Worm (Caenorhabditis elegans) whole organism, L4 larva: ENCODE data around the gene C50F4.9.

Source experiments
- ZK546.5 ChIP-seq, 2 experiments: sonication (generic microtip); optimal IDR thresholded peaks; 2 replicates each; lab custom pipeline; 2017; ENCODE audit warnings: missing biosample characterization in 2 of 2, missing genetic modification characterization in 2 of 2
- aha-1 ChIP-seq: fragments of 150-350 bp; peaks from one replicate; lab custom pipeline; 2014; ENCODE audit warnings: missing biosample characterization, missing genetic modification characterization
- ama-1 ChIP-seq: fragments of 150-350 bp; optimal IDR thresholded peaks from 2 replicates; lab custom pipeline; 2014; ENCODE audit warnings: inconsistent platforms, mixed read lengths
- daf-12 ChIP-seq: fragments of 150-350 bp; optimal IDR thresholded peaks from 2 replicates; lab custom pipeline; 2014; ENCODE audit warnings: missing biosample characterization, missing genetic modification reagents, missing genetic modification characterization
- hif-1 ChIP-seq, 2 experiments: sonication (generic microtip); optimal IDR thresholded peaks; 2 replicates each; lab custom pipeline; 2016 to 2017; ENCODE audit warnings: missing compliant biosample characterization in 2 of 2, missing genetic modification characterization in 2 of 2, missing genetic modification reagents in 2 of 2, missing genotype in 2 of 2, mild to moderate bottlenecking in 1 of 2
- nhr-11 ChIP-seq: fragments of 150-350 bp; optimal IDR thresholded peaks from 2 replicates; lab custom pipeline; 2014; ENCODE audit warnings: missing biosample characterization, missing genetic modification characterization
- nhr-28 ChIP-seq: fragments of 150-350 bp; optimal IDR thresholded peaks from 2 replicates; lab custom pipeline; 2014; ENCODE audit warnings: missing biosample characterization, missing genetic modification characterization
- nhr-77 ChIP-seq: fragments of 150-350 bp; optimal IDR thresholded peaks from 2 replicates; lab custom pipeline; 2014; ENCODE audit warnings: missing biosample characterization, missing genetic modification characterization
- php-3 ChIP-seq: fragments of 200-800 bp; sonication (Bioruptor generic); IDR thresholded peaks from 2 replicates; pipeline ENCODE4 v1.3.6; 2022; ENCODE audit warnings: missing genetic modification reagents, missing genetic modification characterization, missing compliant biosample characterization
- sdz-12 ChIP-seq: fragments of 200-800 bp; sonication (Bioruptor generic); optimal IDR thresholded peaks from 2 replicates; lab custom pipeline; 2018; ENCODE audit warnings: mild to moderate bottlenecking, missing genetic modification characterization, missing compliant biosample characterization
- snpc-4 ChIP-seq: fragments of 150-350 bp; optimal IDR thresholded peaks from 2 replicates; lab custom pipeline; 2014; ENCODE audit warnings: missing biosample characterization, missing genetic modification characterization

ce11 chrV:9500826-9501451, 23.1 kb downstream of the C50F4.9 start, which contains the start of gene swt-5:
- TF ChIP-seq daf-12 (tag; lab: Kevin White, UChicago): no peak
- TF ChIP-seq php-3 (GFP tag; lab: Robert Waterston, UW): no peak
- no peak for TF ChIP-seq ama-1 (lab: Kevin White, UChicago)
- no peak for TF ChIP-seq nhr-28 (tag; lab: Kevin White, UChicago)
- TF ChIP-seq ZK546.5 (tag; optimal IDR thresholded peaks at IDR 0.05; lab: Kevin White, UChicago): no peak
- TF ChIP-seq aha-1 (tag; lab: Kevin White, UChicago): no peak
- no peak for TF ChIP-seq sdz-12 (GFP tag; lab: Kevin White, UChicago)
- TF ChIP-seq hif-1 (tag; optimal IDR thresholded peaks at IDR 0.05; lab: Kevin White, UChicago): no peak
- TF ChIP-seq snpc-4 (tag; lab: Kevin White, UChicago): no peak
- TF ChIP-seq nhr-11 (tag; lab: Kevin White, UChicago): no peak
- no peak for TF ChIP-seq nhr-77 (tag; lab: Kevin White, UChicago)
